Fruit fly (Drosophila melanogaster) whole organism, prepupa: Measurements from ENCODE around the gene CheA75a.
A peak's percentile ranks its signal among the peaks of the same experiment; 100 is the strongest.

Experiments
- Blimp-1 ChIP-seq: fragments of 200-800 bp; sonication (Bioruptor generic); optimal IDR thresholded peaks from 3 replicates; lab custom pipeline; 2017; ENCODE audit warnings: missing biosample characterization, missing genetic modification characterization, mild to moderate bottlenecking, moderate library complexity, missing genetic modification reagents
- CG10631 ChIP-seq: fragments of 200-800 bp; sonication (Bioruptor generic); optimal IDR thresholded peaks from 2 replicates; lab custom pipeline; 2016; ENCODE audit warnings: missing biosample characterization, missing genetic modification characterization
- CG10669 ChIP-seq: fragments of 200-800 bp; sonication (Bioruptor generic); optimal IDR thresholded peaks from 3 replicates; lab custom pipeline; 2018; ENCODE audit warnings: missing biosample characterization, mild to moderate bottlenecking, missing genetic modification characterization, moderate library complexity
- CG11294 ChIP-seq: fragments of 200-800 bp; sonication (Bioruptor generic); IDR thresholded peaks from 2 replicates; pipeline ENCODE4 v1.3.6; 2022; ENCODE audit warnings: missing biosample characterization, missing genetic modification characterization
- CG11762 ChIP-seq: fragments of 200-800 bp; sonication (Bioruptor generic); optimal IDR thresholded peaks from 3 replicates; lab custom pipeline; 2016; ENCODE audit warnings: missing biosample characterization, missing genetic modification characterization; ENCODE audit not compliant: insufficient read depth
- CG11902 ChIP-seq: fragments of 200-800 bp; sonication (Bioruptor generic); optimal IDR thresholded peaks from 3 replicates; lab custom pipeline; 2016; ENCODE audit warnings: missing biosample characterization, missing genetic modification characterization
- CG15336 ChIP-seq: fragments of 200-800 bp; sonication (Bioruptor generic); IDR thresholded peaks from 2 replicates; pipeline ENCODE4 v1.3.6; 2022; ENCODE audit warnings: missing biosample characterization, missing genetic modification characterization
- CG16779 ChIP-seq: fragments of 200-800 bp; sonication (Bioruptor generic); optimal IDR thresholded peaks from 3 replicates; lab custom pipeline; 2017; ENCODE audit warnings: missing biosample characterization, mild to moderate bottlenecking, missing genetic modification characterization
- CG3032 ChIP-seq: fragments of 200-800 bp; optimal IDR thresholded peaks from 2 replicates; lab custom pipeline; 2019; ENCODE audit warnings: missing biosample characterization, mild to moderate bottlenecking, missing genetic modification characterization, moderate library complexity
- CG31627 ChIP-seq: fragments of 200-800 bp; sonication (Bioruptor generic); optimal IDR thresholded peaks from 3 replicates; lab custom pipeline; 2016; ENCODE audit warnings: missing biosample characterization, missing genetic modification characterization
- CG32006 ChIP-seq: fragments of 200-800 bp; sonication (Bioruptor generic); optimal IDR thresholded peaks from 3 replicates; lab custom pipeline; 2017; ENCODE audit warnings: missing biosample characterization, mild to moderate bottlenecking, missing genetic modification characterization
- CG34406 ChIP-seq: fragments of 200-800 bp; sonication (Bioruptor generic); optimal IDR thresholded peaks from 3 replicates; lab custom pipeline; 2016; ENCODE audit warnings: missing biosample characterization, missing genetic modification characterization
- CG3919 ChIP-seq: fragments of 200-800 bp; sonication (Bioruptor generic); optimal IDR thresholded peaks from 3 replicates; lab custom pipeline; 2016; ENCODE audit warnings: missing biosample characterization, missing genetic modification characterization
- CG4318 ChIP-seq: fragments of 200-800 bp; sonication (Bioruptor generic); optimal IDR thresholded peaks from 3 replicates; lab custom pipeline; 2017; ENCODE audit warnings: missing biosample characterization, mild to moderate bottlenecking, missing genetic modification characterization
- CG6163 ChIP-seq: fragments of 200-800 bp; sonication (Bioruptor generic); IDR thresholded peaks from 3 replicates; pipeline ENCODE4 v1.3.6; 2022; ENCODE audit warnings: missing biosample characterization, missing genetic modification characterization
- CG6792 ChIP-seq: fragments of 200-800 bp; sonication (Bioruptor generic); optimal IDR thresholded peaks from 3 replicates; lab custom pipeline; 2016; ENCODE audit warnings: missing biosample characterization, missing genetic modification characterization
- CG6808 ChIP-seq: fragments of 200-800 bp; sonication (Bioruptor generic); optimal IDR thresholded peaks from 3 replicates; lab custom pipeline; 2017; ENCODE audit warnings: missing biosample characterization, missing genetic modification characterization, mild to moderate bottlenecking, moderate library complexity, missing genetic modification reagents
- CG6854 ChIP-seq: fragments of 200-800 bp; sonication (Bioruptor generic); optimal IDR thresholded peaks from 2 replicates; lab custom pipeline; 2017; ENCODE audit warnings: missing biosample characterization, mild to moderate bottlenecking, missing genetic modification characterization
- CG7368 ChIP-seq: fragments of 200-800 bp; sonication (Bioruptor generic); optimal IDR thresholded peaks from 3 replicates; lab custom pipeline; 2016; ENCODE audit warnings: missing biosample characterization, missing genetic modification characterization
- CG8119 ChIP-seq: fragments of 200-800 bp; sonication (Bioruptor generic); IDR thresholded peaks from 3 replicates; pipeline ENCODE4 v1.3.6; 2022; ENCODE audit warnings: missing biosample characterization, missing genetic modification characterization
- CG8319 ChIP-seq: fragments of 200-800 bp; sonication (Bioruptor generic); optimal IDR thresholded peaks from 3 replicates; lab custom pipeline; 2016; ENCODE audit warnings: missing biosample characterization, missing genetic modification characterization
- CG9139 ChIP-seq: fragments of 200-800 bp; sonication (Bioruptor generic); optimal IDR thresholded peaks from 3 replicates; lab custom pipeline; 2017; ENCODE audit warnings: missing biosample characterization, mild to moderate bottlenecking, missing genetic modification characterization
- Eip78C ChIP-seq: fragments of 200-800 bp; sonication (Bioruptor generic); peaks from one replicate; lab custom pipeline; 2016; ENCODE audit warnings: missing biosample characterization, missing genetic modification characterization
- Eip93F ChIP-seq: fragments of 200-800 bp; sonication (Bioruptor generic); optimal IDR thresholded peaks from 2 replicates; lab custom pipeline; 2016; ENCODE audit warnings: missing biosample characterization, mild to moderate bottlenecking, missing genetic modification characterization
- Ets21C ChIP-seq: fragments of 200-800 bp; sonication (Bioruptor generic); optimal IDR thresholded peaks from 3 replicates; lab custom pipeline; 2016; ENCODE audit warnings: missing biosample characterization, missing genetic modification characterization
- Ets96B ChIP-seq: fragments of 200-800 bp; optimal IDR thresholded peaks from 2 replicates; lab custom pipeline; 2019; ENCODE audit warnings: missing biosample characterization, mild to moderate bottlenecking, missing genetic modification characterization, moderate library complexity
- Gug ChIP-seq: fragments of 200-800 bp; sonication (Bioruptor generic); IDR thresholded peaks from 2 replicates; pipeline ENCODE4 v1.3.6; 2022; ENCODE audit warnings: missing biosample characterization, missing genetic modification characterization
- Hr38 ChIP-seq: sonication (Bioruptor generic); optimal IDR thresholded peaks from 2 replicates; lab custom pipeline; 2016; ENCODE audit warnings: missing biosample characterization, missing genetic modification characterization
- Hr39 ChIP-seq: fragments of 200-800 bp; sonication (Bioruptor generic); optimal IDR thresholded peaks from 2 replicates; lab custom pipeline; 2016; ENCODE audit warnings: missing biosample characterization, missing genetic modification characterization
- Hr4 ChIP-seq: fragments of 200-800 bp; sonication (Bioruptor generic); optimal IDR thresholded peaks from 3 replicates; lab custom pipeline; 2016; ENCODE audit warnings: missing biosample characterization, missing genetic modification characterization
- Met ChIP-seq: fragments of 200-800 bp; sonication (Bioruptor generic); optimal IDR thresholded peaks from 3 replicates; lab custom pipeline; 2016; ENCODE audit warnings: missing biosample characterization, missing genetic modification characterization
- Sox102F ChIP-seq: fragments of 200-800 bp; sonication (Bioruptor generic); optimal IDR thresholded peaks from 2 replicates; lab custom pipeline; 2016; ENCODE audit warnings: missing biosample characterization, mild to moderate bottlenecking, missing genetic modification characterization
- Sox14 ChIP-seq: fragments of 200-800 bp; sonication (Bioruptor generic); optimal IDR thresholded peaks from 3 replicates; lab custom pipeline; 2016; ENCODE audit warnings: missing biosample characterization, missing genetic modification characterization
- Sox15 ChIP-seq: fragments of 200-800 bp; sonication (Bioruptor generic); optimal IDR thresholded peaks from 3 replicates; lab custom pipeline; 2016; ENCODE audit warnings: missing biosample characterization, missing genetic modification characterization
- achi ChIP-seq: fragments of 200-800 bp; sonication (Bioruptor generic); optimal IDR thresholded peaks from 3 replicates; lab custom pipeline; 2016; ENCODE audit warnings: missing biosample characterization, missing genetic modification characterization
- acj6 ChIP-seq: fragments of 200-800 bp; sonication (Bioruptor generic); optimal IDR thresholded peaks from 3 replicates; lab custom pipeline; 2016; ENCODE audit warnings: missing biosample characterization, missing genetic modification characterization
- dac ChIP-seq: fragments of 200-800 bp; sonication (Bioruptor generic); optimal IDR thresholded peaks from 2 replicates; lab custom pipeline; 2017; ENCODE audit warnings: missing biosample characterization, mild to moderate bottlenecking, missing genetic modification characterization
- dsx ChIP-seq: fragments of 200-800 bp; optimal IDR thresholded peaks from 3 replicates; lab custom pipeline; 2019; ENCODE audit warnings: missing biosample characterization, mild to moderate bottlenecking, missing genetic modification characterization, moderate library complexity; ENCODE audit not compliant: poor library complexity, severe bottlenecking
- esn ChIP-seq: fragments of 200-800 bp; sonication (Bioruptor generic); optimal IDR thresholded peaks from 2 replicates; lab custom pipeline; 2016; ENCODE audit warnings: missing biosample characterization, mild to moderate bottlenecking, missing genetic modification characterization, moderate library complexity
- lz ChIP-seq: fragments of 200-800 bp; sonication (Bioruptor generic); optimal IDR thresholded peaks from 3 replicates; lab custom pipeline; 2016; ENCODE audit warnings: missing biosample characterization, missing genetic modification characterization
- net ChIP-seq: fragments of 200-800 bp; sonication (Bioruptor generic); optimal IDR thresholded peaks from 3 replicates; lab custom pipeline; 2016; ENCODE audit warnings: missing biosample characterization, missing genetic modification characterization
- pdm3 ChIP-seq: fragments of 200-800 bp; sonication (Bioruptor generic); optimal IDR thresholded peaks from 3 replicates; lab custom pipeline; 2016; ENCODE audit warnings: missing biosample characterization, missing genetic modification characterization
- salr ChIP-seq, 2 experiments: fragments of 200-800 bp; sonication (Bioruptor generic); optimal IDR thresholded peaks; 3 replicates each; lab custom pipeline; 2016 to 2018; ENCODE audit warnings: missing biosample characterization in 2 of 2, missing genetic modification characterization in 2 of 2, mild to moderate bottlenecking in 1 of 2
- spab ChIP-seq: fragments of 200-800 bp; sonication (Bioruptor generic); optimal IDR thresholded peaks from 2 replicates; lab custom pipeline; 2017; ENCODE audit warnings: missing biosample characterization, mild to moderate bottlenecking, missing genetic modification characterization, missing genetic modification reagents
- svp ChIP-seq: fragments of 200-800 bp; sonication (Bioruptor generic); peaks from one replicate; lab custom pipeline; 2016; ENCODE audit warnings: missing biosample characterization, missing genetic modification characterization
- topi ChIP-seq: fragments of 200-800 bp; sonication (Bioruptor generic); optimal IDR thresholded peaks from 3 replicates; lab custom pipeline; 2016; ENCODE audit warnings: missing biosample characterization, missing genetic modification characterization
- vri ChIP-seq: fragments of 200-800 bp; sonication (Bioruptor generic); optimal IDR thresholded peaks from 3 replicates; lab custom pipeline; 2016; ENCODE audit warnings: missing biosample characterization, mild to moderate bottlenecking, missing genetic modification characterization

The CheA75a gene

DNA sequence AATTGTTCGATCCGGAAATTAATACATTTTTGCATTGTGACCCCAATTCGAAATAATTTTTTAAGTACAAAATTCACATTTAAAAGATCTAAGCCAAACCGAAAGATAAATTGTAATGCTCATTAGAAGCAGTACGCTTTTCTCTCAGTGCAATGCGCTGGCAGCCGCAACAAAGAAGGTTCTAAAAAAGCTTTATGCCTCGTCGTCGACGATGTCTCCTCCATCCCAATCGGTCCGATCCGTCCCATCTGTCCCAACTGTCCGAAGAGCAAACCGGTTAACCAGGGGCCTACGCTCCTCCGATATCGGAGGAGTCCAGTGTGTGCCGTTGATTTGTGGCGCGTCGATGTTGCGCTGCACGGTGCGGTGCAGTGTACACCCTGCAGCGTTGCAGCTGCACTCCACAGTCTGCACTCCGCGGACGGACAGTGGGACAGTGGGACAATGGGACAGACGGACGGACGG lies 11.5 kb upstream of the CheA75a start (continued):
- TF ChIP-seq Hr39 (GFP tag; lab: Kevin White, UChicago) = peak; percentile 29
- TF ChIP-seq CG16779 = no peak
- TF ChIP-seq CG6163 (GFP tag; lab: Robert Waterston, UW) = peak; percentile 64
- TF ChIP-seq CG6854 = peak; percentile 35
- TF ChIP-seq Sox102F (GFP tag; lab: Kevin White, UChicago) = no peak
- peak; percentile 22 for TF ChIP-seq CG3032 (tag; lab: Kevin White, UChicago)
- no peak for TF ChIP-seq CG34406 (GFP tag; lab: Kevin White, UChicago)
- TF ChIP-seq CG4318 (GFP tag; lab: Kevin White, UChicago) = no peak
- no peak for TF ChIP-seq Hr4 (GFP tag; lab: Kevin White, UChicago)
- TF ChIP-seq CG8319 (GFP tag; lab: Kevin White, UChicago) = no peak
- peak; percentile 5 for TF ChIP-seq CG10631 (GFP tag; lab: Kevin White, UChicago)
- TF ChIP-seq CG31627 = peak; percentile 44
- no peak for TF ChIP-seq lz (GFP tag; lab: Kevin White, UChicago)
- TF ChIP-seq CG9139 = no peak
- peak; percentile 38 for TF ChIP-seq acj6 (GFP tag; lab: Kevin White, UChicago)
- TF ChIP-seq salr (GFP tag; optimal IDR thresholded peaks at IDR 0.05; lab: Kevin White, UChicago) = no peak
- TF ChIP-seq Sox15 (GFP tag; lab: Kevin White, UChicago) = peak; percentile 40
- no peak for TF ChIP-seq CG6808 (GFP tag; lab: Kevin White, UChicago)
- TF ChIP-seq Eip93F (GFP tag; lab: Kevin White, UChicago) = no peak
- TF ChIP-seq CG10669 (GFP tag; lab: Kevin White, UChicago) = no peak
- TF ChIP-seq CG11902 (GFP tag; lab: Kevin White, UChicago) = no peak
- peak; percentile 33 for TF ChIP-seq pdm3 (GFP tag; lab: Kevin White, UChicago)
- TF ChIP-seq net (GFP tag; lab: Kevin White, UChicago) = no peak
- TF ChIP-seq topi (GFP tag; lab: Kevin White, UChicago) = no peak
- peak; percentile 35 for TF ChIP-seq CG32006 (GFP tag; lab: Kevin White, UChicago)
- peak; percentile 3 for TF ChIP-seq Met
- peak; percentile 83 for TF ChIP-seq dsx (GFP tag; lab: Kevin White, UChicago)
- TF ChIP-seq CG11762 (GFP tag; lab: Kevin White, UChicago) = no peak
- peak; percentile 55 for TF ChIP-seq Eip78C (GFP tag; lab: Kevin White, UChicago)
- no peak for TF ChIP-seq dac (GFP tag; lab: Kevin White, UChicago)
- no peak for TF ChIP-seq Blimp-1 (GFP tag; lab: Kevin White, UChicago)
- 0 out of 2 replicates have a peak, but pooled peaks have one; percentile 28 for TF ChIP-seq Gug (GFP tag; lab: Robert Waterston, UW)
- peak; percentile 83 for TF ChIP-seq svp (GFP tag; lab: Kevin White, UChicago)
- peak; percentile 14 for TF ChIP-seq achi (GFP tag; lab: Kevin White, UChicago)
- TF ChIP-seq CG8119 (GFP tag; lab: Robert Waterston, UW) = no peak
- peak; percentile 32 for TF ChIP-seq CG3919 (GFP tag; lab: Kevin White, UChicago)

DNA sequence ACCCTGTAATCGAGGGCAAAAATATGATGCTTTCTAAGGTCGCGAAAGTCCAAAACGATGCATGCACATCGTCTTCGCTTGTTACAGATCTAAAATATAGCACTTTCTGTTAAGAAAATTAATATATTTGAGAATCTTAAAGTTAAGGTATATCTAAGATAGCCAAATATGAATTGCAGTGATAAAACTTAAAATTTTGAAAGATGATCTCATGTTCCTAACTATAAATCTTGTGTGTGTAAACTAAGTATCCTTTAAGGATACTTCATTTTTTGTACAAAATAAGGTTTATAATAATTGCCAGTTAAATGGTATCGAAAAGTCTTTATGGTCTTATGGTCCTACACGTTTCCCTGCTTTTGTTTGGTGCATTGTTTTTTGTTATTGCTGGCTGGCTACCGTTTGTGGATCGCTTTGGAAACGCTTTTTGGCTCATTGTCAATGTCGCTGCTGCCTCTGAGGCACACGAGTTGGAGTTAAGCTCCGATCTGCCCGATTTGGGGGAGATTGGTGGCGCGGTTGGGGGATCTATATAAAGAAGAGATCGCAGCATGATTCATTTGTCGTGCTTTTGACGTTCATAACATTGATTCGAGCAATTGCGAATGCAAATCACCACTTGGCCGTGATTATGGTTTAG lies 10.8 kb upstream of the CheA75a start:
- TF ChIP-seq CG6792 (GFP tag; lab: Kevin White, UChicago) (peak; percentile 45), CG11294 (GFP tag; lab: Robert Waterston, UW) (no peak), vri (peak; percentile 6), Sox14 (GFP tag; lab: Kevin White, UChicago) (peak; percentile 62), salr (GFP tag; optimal IDR thresholded peaks at IDR 0.05; lab: Kevin White, UChicago) (peak in 1 of 2 experiments; percentile 54), Sox102F (GFP tag; lab: Kevin White, UChicago) (peak; percentile 63), topi (GFP tag; lab: Kevin White, UChicago) (peak; percentile 80), Ets96B (tag; lab: Kevin White, UChicago) (peak; percentile 51), CG4318 (GFP tag; lab: Kevin White, UChicago) (peak; percentile 46), CG16779 (no peak), CG11762 (GFP tag; lab: Kevin White, UChicago) (peak; percentile 34), CG32006 (GFP tag; lab: Kevin White, UChicago) (peak; percentile 79), esn (GFP tag; lab: Kevin White, UChicago) (peak; percentile 80), Hr38 (no peak), CG11902 (GFP tag; lab: Kevin White, UChicago) (no peak), CG15336 (GFP tag; lab: Robert Waterston, UW) (0 out of 2 replicates have a peak, but pooled peaks have one; percentile 1), spab (GFP tag; lab: Kevin White, UChicago) (peak; percentile 43), Eip78C (GFP tag; lab: Kevin White, UChicago) (peak; percentile 93), Ets21C (GFP tag; lab: Kevin White, UChicago) (peak; percentile 40), net (GFP tag; lab: Kevin White, UChicago) (peak; percentile 67), CG6163 (GFP tag; lab: Robert Waterston, UW) (no peak), svp (GFP tag; lab: Kevin White, UChicago) (peak; percentile 87), dsx (GFP tag; lab: Kevin White, UChicago) (no peak), CG7368 (GFP tag; lab: Kevin White, UChicago) (no peak), CG31627 (peak; percentile 74), CG6854 (no peak)
